Worm (Caenorhabditis elegans) whole organism, L2 larva: Measurements from ENCODE around the gene F54B8.1.
"Not testable (repeated sequence)": the region's sequence is repeated elsewhere in the genome, so short reads cannot be mapped to it uniquely, and the experiment has no call there.

Experiments used
- C34F6.9 ChIP-seq: fragments of 150-350 bp; optimal IDR thresholded peaks from 2 replicates; lab custom pipeline; 2014; ENCODE audit warnings: missing biosample characterization, missing genetic modification characterization
- R02D3.7 ChIP-seq: fragments of 150-350 bp; optimal IDR thresholded peaks from 2 replicates; lab custom pipeline; 2014; ENCODE audit warnings: missing biosample characterization, missing genetic modification characterization
- ZK546.5 ChIP-seq: sonication (generic microtip); optimal IDR thresholded peaks from 2 replicates; lab custom pipeline; 2017; ENCODE audit warnings: missing biosample characterization, missing genetic modification characterization
- alr-1 ChIP-seq: fragments of 150-350 bp; optimal IDR thresholded peaks from 2 replicates; lab custom pipeline; 2014; ENCODE audit warnings: missing biosample characterization, missing genetic modification characterization
- aly-2 ChIP-seq: fragments of 150-350 bp; optimal IDR thresholded peaks from 2 replicates; lab custom pipeline; 2014; ENCODE audit warnings: missing biosample characterization, missing genetic modification characterization
- blmp-1 ChIP-seq: sonication (generic microtip); optimal IDR thresholded peaks from 2 replicates; lab custom pipeline; 2017; ENCODE audit warnings: missing genetic modification characterization, mild to moderate bottlenecking, missing compliant biosample characterization, antibody characterized with exemption, moderate library complexity; ENCODE audit not compliant: insufficient read depth
- ceh-16 ChIP-seq: fragments of 150-350 bp; optimal IDR thresholded peaks from 2 replicates; lab custom pipeline; 2014; ENCODE audit warnings: missing biosample characterization, missing genetic modification characterization
- ceh-82 ChIP-seq: fragments of 150-350 bp; optimal IDR thresholded peaks from 2 replicates; lab custom pipeline; 2014; ENCODE audit warnings: missing biosample characterization, missing genetic modification characterization
- crh-2 ChIP-seq: sonication (generic microtip); optimal IDR thresholded peaks from 2 replicates; lab custom pipeline; 2017; ENCODE audit warnings: missing biosample characterization, missing genetic modification characterization
- egl-27 ChIP-seq: sonication (generic microtip); optimal IDR thresholded peaks from 3 replicates; lab custom pipeline; 2017; ENCODE audit warnings: missing biosample characterization, missing genetic modification reagents, missing genetic modification characterization
- fos-1 ChIP-seq: fragments of 150-350 bp; optimal IDR thresholded peaks from 2 replicates; lab custom pipeline; 2014; ENCODE audit warnings: missing biosample characterization, missing genetic modification characterization
- gmeb-1 ChIP-seq: fragments of 150-350 bp; optimal IDR thresholded peaks from 2 replicates; lab custom pipeline; 2014; ENCODE audit warnings: missing biosample characterization, missing genetic modification characterization
- lin-11 ChIP-seq: fragments of 150-350 bp; sonication (generic microtip); optimal IDR thresholded peaks from 2 replicates; lab custom pipeline; 2014; ENCODE audit warnings: missing biosample characterization, missing genetic modification characterization, inconsistent platforms, mixed read lengths
- lin-39 ChIP-seq: fragments of 150-350 bp; optimal IDR thresholded peaks from 2 replicates; lab custom pipeline; 2014; ENCODE audit warnings: missing biosample characterization, missing genetic modification reagents, missing genetic modification characterization
- mab-5 ChIP-seq: fragments of 150-350 bp; optimal IDR thresholded peaks from 2 replicates; lab custom pipeline; 2014; ENCODE audit warnings: missing biosample characterization, missing genetic modification characterization
- mbf-1 ChIP-seq: sonication (generic microtip); optimal IDR thresholded peaks from 2 replicates; lab custom pipeline; 2017; ENCODE audit warnings: missing biosample characterization, missing genetic modification characterization
- mdl-1 ChIP-seq, 2 experiments: fragments of 150-350 bp in 1 of 2; sonication (generic microtip) in 1 of 2; optimal IDR thresholded peaks; 2 replicates each; lab custom pipeline; 2017; ENCODE audit warnings: missing biosample characterization in 2 of 2, missing genetic modification characterization in 2 of 2
- nhr-10 ChIP-seq: sonication (generic microtip); optimal IDR thresholded peaks from 2 replicates; lab custom pipeline; 2017; ENCODE audit warnings: missing biosample characterization, missing genetic modification characterization
- nhr-12 ChIP-seq: fragments of 150-350 bp; optimal IDR thresholded peaks from 2 replicates; lab custom pipeline; 2014; ENCODE audit warnings: missing biosample characterization, missing genetic modification characterization
- nhr-129 ChIP-seq: fragments of 150-350 bp; optimal IDR thresholded peaks from 2 replicates; lab custom pipeline; 2014; ENCODE audit warnings: missing biosample characterization, missing genetic modification characterization
- nhr-23 ChIP-seq: fragments of 150-350 bp; optimal IDR thresholded peaks from 2 replicates; lab custom pipeline; 2014; ENCODE audit warnings: missing biosample characterization, missing genetic modification reagents, missing genetic modification characterization
- nhr-237 ChIP-seq: fragments of 150-350 bp; optimal IDR thresholded peaks from 2 replicates; lab custom pipeline; 2014; ENCODE audit warnings: missing biosample characterization, missing genetic modification characterization
- nhr-25 ChIP-seq: fragments of 150-350 bp; sonication (generic microtip); optimal IDR thresholded peaks from 3 replicates; lab custom pipeline; 2014; ENCODE audit warnings: missing biosample characterization, missing genetic modification characterization
- nhr-6 ChIP-seq: fragments of 150-350 bp; optimal IDR thresholded peaks from 2 replicates; lab custom pipeline; 2014; ENCODE audit warnings: missing biosample characterization, missing genetic modification characterization
- nhr-77 ChIP-seq: fragments of 150-350 bp; optimal IDR thresholded peaks from 2 replicates; lab custom pipeline; 2014; ENCODE audit warnings: missing biosample characterization, missing genetic modification characterization
- peb-1 ChIP-seq: fragments of 150-350 bp; optimal IDR thresholded peaks from 2 replicates; lab custom pipeline; 2014; ENCODE audit warnings: missing biosample characterization, missing genetic modification characterization
- sem-4 ChIP-seq: fragments of 150-350 bp; optimal IDR thresholded peaks from 2 replicates; lab custom pipeline; 2014; ENCODE audit warnings: missing biosample characterization, missing genetic modification reagents, missing genetic modification characterization
- skn-1 ChIP-seq: sonication (generic microtip); optimal IDR thresholded peaks from 2 replicates; lab custom pipeline; 2017; ENCODE audit warnings: missing biosample characterization, missing genetic modification characterization
- sma-9 ChIP-seq, 2 experiments: fragments of 150-350 bp in 1 of 2; sonication (generic microtip) in 1 of 2; optimal IDR thresholded peaks; 2 replicates each; lab custom pipeline; 2014 to 2016; ENCODE audit warnings: missing genetic modification characterization in 2 of 2, mild to moderate bottlenecking in 1 of 2, missing biosample characterization in 1 of 2, missing compliant biosample characterization in 1 of 2, missing genetic modification reagents in 1 of 2, moderate library complexity in 1 of 2
- snpc-4 ChIP-seq: fragments of 150-350 bp; optimal IDR thresholded peaks from 2 replicates; lab custom pipeline; 2014; ENCODE audit warnings: missing biosample characterization, missing genetic modification characterization
- zag-1 ChIP-seq: fragments of 150-350 bp; optimal IDR thresholded peaks from 2 replicates; lab custom pipeline; 2014; ENCODE audit warnings: missing biosample characterization, missing genetic modification characterization
- ztf-1 ChIP-seq: fragments of 200-800 bp; sonication (Bioruptor generic); conservative IDR thresholded peaks from 2 replicates; pipeline ENCODE4 v1.3.6; 2022; ENCODE audit warnings: missing genetic modification characterization, missing compliant biosample characterization
- ztf-11 ChIP-seq: sonication (generic microtip); optimal IDR thresholded peaks from 2 replicates; lab custom pipeline; 2017; ENCODE audit warnings: missing biosample characterization, missing genetic modification characterization
- ztf-4 ChIP-seq: fragments of 150-350 bp; optimal IDR thresholded peaks from 2 replicates; lab custom pipeline; 2014; ENCODE audit warnings: missing biosample characterization, missing genetic modification characterization

Gene F54B8.1

ce11 chrV:15811982-15812381 lies 1.4 kb downstream of the F54B8.1 start, which contains the start of gene nhr-282:
Gene nhr-282 (plus strand): TSS chrV:15812282.
- TF ChIP-seq nhr-10 (tag; lab: Kevin White, UChicago); nhr-12; nhr-6 (tag; lab: Kevin White, UChicago): not testable (repeated sequence)
- TF ChIP-seq, all 48 proteins: peak for 0; not testable (repeated sequence) for 48

- peak; percentile 40 for TF ChIP-seq blmp-1
- TF ChIP-seq nhr-129, result peak; percentile 48
- TF ChIP-seq nhr-77, result no peak
- peak; percentile 22 for TF ChIP-seq sma-9 (GFP tag; optimal IDR thresholded peaks at IDR 0.05; lab: Kevin White, UChicago)
- TF ChIP-seq sma-9 (tag; optimal IDR thresholded peaks at IDR 0.05; lab: Kevin White, UChicago), result no peak
- TF ChIP-seq lin-11 (tag; lab: Kevin White, UChicago), result no peak
These were observed 5.5 kb downstream of the F54B8.1 start, which contains the start of the genes fbxa-69 and F54B8.4 for ce11 chrV:15815962-15816432. Gene fbxa-69 (minus strand): TSS chrV:15815971. Gene F54B8.4 (plus strand): TSS chrV:15816382.

- no peak for TF ChIP-seq R02D3.7 (tag; lab: Kevin White, UChicago)
- no peak for TF ChIP-seq ZK546.5 (tag; lab: Kevin White, UChicago)
- TF ChIP-seq gmeb-1 (tag; lab: Kevin White, UChicago), result no peak
- no peak for TF ChIP-seq crh-2 (tag; lab: Kevin White, UChicago)
- TF ChIP-seq ceh-82 (tag; lab: Kevin White, UChicago), result no peak
- TF ChIP-seq peb-1 (tag; lab: Kevin White, UChicago), result no peak
- TF ChIP-seq mab-5 (tag; lab: Kevin White, UChicago), result no peak
- no peak for TF ChIP-seq blmp-1
- TF ChIP-seq mdl-1 (tag; optimal IDR thresholded peaks at IDR 0.05; lab: Kevin White, UChicago), result no peak
- TF ChIP-seq, all 48 proteins: peak for 0
These were observed 7.2 kb downstream of the F54B8.1 start, which contains the start of gene abf-3 for ce11 chrV:15817746-15818145. Gene abf-3 (minus strand): TSS chrV:15817846.

ce11 chrV:15819983-15820382 lies 9.4 kb downstream of the F54B8.1 start, which contains the start of gene srbc-48:
Gene srbc-48 (plus strand): TSS chrV:15820283.
- no peak for TF ChIP-seq nhr-6 (tag; lab: Kevin White, UChicago)

ce11 chrV:15821398-15821797 lies 10.9 kb downstream of the F54B8.1 start, which contains the start of gene srbc-49:
Gene srbc-49 (plus strand): TSS chrV:15821698.
- TF ChIP-seq alr-1 (tag; lab: Kevin White, UChicago), result no peak
- no peak for TF ChIP-seq lin-11 (tag; lab: Kevin White, UChicago)
- TF ChIP-seq nhr-77, result no peak
- TF ChIP-seq C34F6.9 (tag; lab: Kevin White, UChicago), result no peak
- no peak for TF ChIP-seq aly-2
- TF ChIP-seq skn-1 (tag; lab: Kevin White, UChicago), result no peak
- TF ChIP-seq sem-4, result no peak
- no peak for TF ChIP-seq mdl-1 (tag; optimal IDR thresholded peaks at IDR 0.05; lab: Kevin White, UChicago)
- TF ChIP-seq mab-5 (tag; lab: Kevin White, UChicago), result no peak
- no peak for TF ChIP-seq lin-39 (tag; lab: Kevin White, UChicago)
- TF ChIP-seq ceh-16, result no peak
- no peak for TF ChIP-seq R02D3.7 (tag; lab: Kevin White, UChicago)

- TF ChIP-seq snpc-4 (tag; lab: Kevin White, UChicago), result no peak
- no peak for TF ChIP-seq alr-1 (tag; lab: Kevin White, UChicago)
- TF ChIP-seq ztf-11 (tag; lab: Kevin White, UChicago), result no peak
- TF ChIP-seq ztf-1, result no peak
- no peak for TF ChIP-seq zag-1
- no peak for TF ChIP-seq ztf-4
- no peak for TF ChIP-seq egl-27 (tag; lab: Kevin White, UChicago)
- TF ChIP-seq mab-5 (tag; lab: Kevin White, UChicago), result no peak
- no peak for TF ChIP-seq nhr-23 (tag; lab: Kevin White, UChicago)
- no peak for TF ChIP-seq nhr-25 (tag; lab: Kevin White, UChicago)
- no peak for TF ChIP-seq nhr-237 (tag; lab: Kevin White, UChicago)
- TF ChIP-seq mbf-1 (tag; lab: Kevin White, UChicago), result no peak
- TF ChIP-seq sem-4, result no peak
- TF ChIP-seq fos-1 (tag; lab: Kevin White, UChicago), result no peak
- no peak for TF ChIP-seq crh-2 (tag; lab: Kevin White, UChicago)
These were observed 14.3 kb downstream of the F54B8.1 start, which contains the start of gene srbc-50 for ce11 chrV:15824866-15825265. Gene srbc-50 (minus strand): TSS chrV:15824966.
